Worm (Caenorhabditis elegans): ENCODE data around the gene nlp-46.

Gene nlp-46

ce11 chrV:12506185-12506584 lies at the start of gene nlp-46:
Gene nlp-46 (minus strand): TSS chrV:12506285.
- TF ChIP-seq C34F6.9 (tag; optimal IDR thresholded peaks at IDR 0.05) (no peak), nhr-12 (tag; optimal IDR thresholded peaks at IDR 0.05) (no peak), lin-39 (tag; optimal IDR thresholded peaks at IDR 0.05) (no peak), nhr-129 (tag; optimal IDR thresholded peaks at IDR 0.05) (no peak), peb-1 (tag; optimal IDR thresholded peaks at IDR 0.05) (no peak), sma-3 (GFP tag; optimal IDR thresholded peaks at IDR 0.05) (no peak), sma-9 (GFP tag; optimal IDR thresholded peaks at IDR 0.05) (no peak), sma-9 (tag; optimal IDR thresholded peaks at IDR 0.05) (no peak), ztf-11 (tag; optimal IDR thresholded peaks at IDR 0.05) (no peak), nhr-77 (tag; optimal IDR thresholded peaks at IDR 0.05) (no peak), fos-1 (tag; optimal IDR thresholded peaks at IDR 0.05) (no peak), nhr-10 (tag; optimal IDR thresholded peaks at IDR 0.05) (no peak), ceh-16 (tag; optimal IDR thresholded peaks at IDR 0.05) (no peak), ZK546.5 (tag; optimal IDR thresholded peaks at IDR 0.05) (no peak), F13H6.1 (tag; optimal IDR thresholded peaks at IDR 0.05) (no peak), unc-55 (GFP tag; optimal IDR thresholded peaks at IDR 0.05) (no peak), gmeb-1 (tag; optimal IDR thresholded peaks at IDR 0.05) (no peak), alr-1 (tag; optimal IDR thresholded peaks at IDR 0.05) (no peak)

DNA sequence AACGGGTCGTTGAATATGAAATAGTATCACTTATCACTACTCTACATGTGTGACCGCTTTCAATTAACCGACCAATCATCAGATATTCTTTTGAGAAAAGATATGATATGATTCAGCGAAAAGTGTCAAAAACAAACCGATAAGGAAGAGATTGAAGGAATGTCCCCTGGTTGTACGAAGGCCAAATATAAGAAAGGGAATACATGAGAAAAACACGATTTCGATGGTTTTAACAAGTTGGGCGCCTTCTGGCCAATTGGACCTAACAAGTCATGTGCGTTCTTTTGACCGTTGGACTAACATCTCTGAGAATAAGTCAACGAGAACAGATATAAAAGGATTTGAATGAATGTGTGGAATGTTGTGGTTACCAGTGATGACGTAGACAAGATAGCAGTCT lies 49.8 kb upstream of the nlp-46 start:
- TF ChIP-seq elt-3 (tag; optimal IDR thresholded peaks at IDR 0.05) (no peak), nhr-77 (tag; optimal IDR thresholded peaks at IDR 0.05) (no peak), nhr-237 (tag; optimal IDR thresholded peaks at IDR 0.05) (no peak), sma-9 (GFP tag; optimal IDR thresholded peaks at IDR 0.05) (peak; percentile 51), sma-9 (tag; optimal IDR thresholded peaks at IDR 0.05) (no peak), nhr-25 (tag; optimal IDR thresholded peaks at IDR 0.05) (no peak), zag-1 (tag; optimal IDR thresholded peaks at IDR 0.05) (no peak), gmeb-1 (tag; optimal IDR thresholded peaks at IDR 0.05) (peak; percentile 13), ceh-16 (tag; optimal IDR thresholded peaks at IDR 0.05) (no peak), ztf-1 (GFP tag; conservative IDR thresholded peaks at IDR 0.05) (no peak), dmd-4 (tag; optimal IDR thresholded peaks at IDR 0.05) (no peak), C34F6.9 (tag; optimal IDR thresholded peaks at IDR 0.05) (no peak), nhr-10 (tag; optimal IDR thresholded peaks at IDR 0.05) (no peak), mab-5 (tag; optimal IDR thresholded peaks at IDR 0.05) (no peak), ama-1 (optimal IDR thresholded peaks at IDR 0.05) (peak; percentile 24), alr-1 (tag; optimal IDR thresholded peaks at IDR 0.05) (no peak), nhr-6 (tag; optimal IDR thresholded peaks at IDR 0.05) (no peak), R02D3.7 (tag; optimal IDR thresholded peaks at IDR 0.05) (no peak), aly-2 (tag; optimal IDR thresholded peaks at IDR 0.05) (no peak), lin-39 (tag; optimal IDR thresholded peaks at IDR 0.05) (no peak), elt-1 (tag; optimal IDR thresholded peaks at IDR 0.05) (no peak), peb-1 (tag; optimal IDR thresholded peaks at IDR 0.05) (no peak), egl-27 (tag; optimal IDR thresholded peaks at IDR 0.05) (no peak), F13H6.1 (tag; optimal IDR thresholded peaks at IDR 0.05) (no peak), nhr-11 (tag; optimal IDR thresholded peaks at IDR 0.05) (no peak), ZK546.5 (tag; optimal IDR thresholded peaks at IDR 0.05) (no peak), sma-3 (GFP tag; optimal IDR thresholded peaks at IDR 0.05) (peak; percentile 78), sem-4 (tag; optimal IDR thresholded peaks at IDR 0.05) (no peak), ceh-82 (tag; optimal IDR thresholded peaks at IDR 0.05) (no peak), Y55F3AM.14 (GFP tag; optimal IDR thresholded peaks at IDR 0.05) (no peak), ztf-11 (tag; optimal IDR thresholded peaks at IDR 0.05) (no peak), unc-62 (GFP tag; optimal IDR thresholded peaks at IDR 0.05) (no peak), skn-1 (tag; optimal IDR thresholded peaks at IDR 0.05) (no peak), lin-13 (GFP tag; optimal IDR thresholded peaks at IDR 0.05) (no peak), lin-11 (tag; optimal IDR thresholded peaks at IDR 0.05) (no peak), mdl-1 (tag; optimal IDR thresholded peaks at IDR 0.05) (no peak), nhr-23 (tag; optimal IDR thresholded peaks at IDR 0.05) (no peak), nhr-12 (tag; optimal IDR thresholded peaks at IDR 0.05) (no peak), unc-39 (tag; optimal IDR thresholded peaks at IDR 0.05) (no peak), mbf-1 (tag; optimal IDR thresholded peaks at IDR 0.05) (no peak), unc-55 (GFP tag; optimal IDR thresholded peaks at IDR 0.05) (no peak), ztf-4 (tag; optimal IDR thresholded peaks at IDR 0.05) (no peak), blmp-1 (tag; optimal IDR thresholded peaks at IDR 0.05; ENCODE audit: insufficient read depth) (peak; percentile 38), crh-2 (tag; optimal IDR thresholded peaks at IDR 0.05) (no peak), lsy-2 (tag; optimal IDR thresholded peaks at IDR 0.05) (no peak), fos-1 (tag; optimal IDR thresholded peaks at IDR 0.05) (no peak), snpc-4 (tag; optimal IDR thresholded peaks at IDR 0.05) (no peak), nhr-21 (tag; optimal IDR thresholded peaks at IDR 0.05) (peak; percentile 58), nhr-129 (tag; optimal IDR thresholded peaks at IDR 0.05) (peak; percentile 47)

All from whole organism, L2 larva.